Worm (Caenorhabditis elegans) whole organism, young adult: ENCODE measurements around the gene T16G1.5.

ENCODE experiments used
- B0019.2 ChIP-seq: fragments of 200-800 bp; sonication (Bioruptor generic); conservative IDR thresholded peaks from 2 replicates; pipeline ENCODE4 v1.3.6; 2022; ENCODE audit warnings: missing genetic modification reagents, missing genetic modification characterization, missing compliant biosample characterization
- B0035.1 ChIP-seq: sonication (generic microtip); optimal IDR thresholded peaks from 2 replicates; lab custom pipeline; 2016; ENCODE audit warnings: missing genetic modification characterization, mild to moderate bottlenecking, missing compliant biosample characterization, missing genotype, missing genetic modification reagents
- B0336.3 ChIP-seq: fragments of 200-800 bp; sonication (Bioruptor generic); IDR thresholded peaks from 2 replicates; pipeline ENCODE4 v1.3.6; 2022; ENCODE audit warnings: missing genetic modification characterization, missing compliant biosample characterization
- D2030.7 ChIP-seq: fragments of 200-800 bp; sonication (Bioruptor generic); IDR thresholded peaks from 2 replicates; pipeline ENCODE4 v1.3.6; 2022; ENCODE audit warnings: missing genetic modification reagents, missing genetic modification characterization, missing compliant biosample characterization
- F33H1.4 ChIP-seq: fragments of 200-800 bp; sonication (Bioruptor generic); IDR thresholded peaks from 2 replicates; pipeline ENCODE4 v1.3.6; 2022; ENCODE audit warnings: missing genetic modification reagents, missing genetic modification characterization, missing compliant biosample characterization
- F37B4.10 ChIP-seq: fragments of 200-800 bp; sonication (Bioruptor generic); IDR thresholded peaks from 2 replicates; pipeline ENCODE4 v1.3.6; 2022; ENCODE audit warnings: missing genetic modification characterization, missing compliant biosample characterization
- K11D2.4 ChIP-seq: fragments of 200-800 bp; sonication (Bioruptor generic); IDR thresholded peaks from 2 replicates; pipeline ENCODE4 v1.3.6; 2022; ENCODE audit warnings: missing genetic modification reagents, missing genetic modification characterization, missing compliant biosample characterization
- Y53G8AR.9 ChIP-seq: fragments of 200-800 bp; sonication (Bioruptor generic); conservative IDR thresholded peaks from 2 replicates; pipeline ENCODE4 v1.3.6; 2022; ENCODE audit warnings: missing genetic modification reagents, missing genetic modification characterization, missing compliant biosample characterization
- Y67H2A.10 ChIP-seq: fragments of 200-800 bp; sonication (Bioruptor generic); conservative IDR thresholded peaks from 2 replicates; pipeline ENCODE4 v1.3.6; 2022; ENCODE audit warnings: missing genetic modification reagents, missing genetic modification characterization, missing compliant biosample characterization
- Y95B8A.8 ChIP-seq: fragments of 200-800 bp; sonication (Bioruptor generic); IDR thresholded peaks from 2 replicates; pipeline ENCODE4 v1.3.6; 2022; ENCODE audit warnings: missing genetic modification reagents, missing genetic modification characterization, missing compliant biosample characterization
- ZK185.1 ChIP-seq: sonication (generic microtip); optimal IDR thresholded peaks from 2 replicates; lab custom pipeline; 2016; ENCODE audit warnings: mild to moderate bottlenecking, missing genetic modification characterization, missing compliant biosample characterization; ENCODE audit not compliant: poor library complexity, severe bottlenecking
- attf-3 ChIP-seq: fragments of 200-800 bp; sonication (Bioruptor generic); conservative IDR thresholded peaks from 2 replicates; pipeline ENCODE4 v1.3.6; 2022; ENCODE audit warnings: missing genetic modification reagents, missing genetic modification characterization, missing compliant biosample characterization
- attf-5 ChIP-seq: fragments of 200-800 bp; sonication (Bioruptor generic); optimal IDR thresholded peaks from 2 replicates; lab custom pipeline; 2018; ENCODE audit warnings: mild to moderate bottlenecking, missing genetic modification characterization, missing compliant biosample characterization
- attf-6 ChIP-seq: fragments of 200-800 bp; sonication (Bioruptor generic); IDR thresholded peaks from 2 replicates; pipeline ENCODE4 v1.3.6; 2022; ENCODE audit warnings: missing genetic modification reagents, missing genetic modification characterization, missing compliant biosample characterization
- ceh-100 ChIP-seq: fragments of 200-800 bp; sonication (Bioruptor generic); IDR thresholded peaks from 2 replicates; pipeline ENCODE4 v1.3.6; 2022; ENCODE audit warnings: missing genetic modification reagents, missing genetic modification characterization, missing compliant biosample characterization
- ceh-27 ChIP-seq: fragments of 200-800 bp; sonication (Bioruptor generic); optimal IDR thresholded peaks from 2 replicates; lab custom pipeline; 2018; ENCODE audit warnings: mild to moderate bottlenecking, missing genetic modification characterization, moderate library complexity, missing compliant biosample characterization
- dox-1 ChIP-seq: fragments of 200-800 bp; sonication (Bioruptor generic); IDR thresholded peaks from 2 replicates; pipeline ENCODE4 v1.3.6; 2022; ENCODE audit warnings: missing genetic modification reagents, missing genetic modification characterization, missing compliant biosample characterization
- egl-18 ChIP-seq: fragments of 200-800 bp; sonication (Bioruptor generic); IDR thresholded peaks from 2 replicates; pipeline ENCODE4 v1.3.6; 2022; ENCODE audit warnings: missing genetic modification reagents, missing genetic modification characterization, missing compliant biosample characterization
- egrh-3 ChIP-seq: fragments of 200-800 bp; sonication (Bioruptor generic); IDR thresholded peaks from 2 replicates; pipeline ENCODE4 v1.3.6; 2022; ENCODE audit warnings: missing genetic modification reagents, missing genetic modification characterization, missing compliant biosample characterization
- ekl-4 ChIP-seq: fragments of 200-800 bp; sonication (Bioruptor generic); IDR thresholded peaks from 2 replicates; pipeline ENCODE4 v1.3.6; 2022; ENCODE audit warnings: missing genetic modification reagents, missing genetic modification characterization, missing compliant biosample characterization
- hmg-1.2 ChIP-seq: fragments of 200-800 bp; sonication (Bioruptor generic); IDR thresholded peaks from 2 replicates; pipeline ENCODE4 v1.3.6; 2022; ENCODE audit warnings: missing genetic modification reagents, missing genetic modification characterization, missing compliant biosample characterization
- hrde-1 ChIP-seq: sonication (generic microtip); optimal IDR thresholded peaks from 2 replicates; lab custom pipeline; 2016; ENCODE audit warnings: missing genetic modification characterization, mild to moderate bottlenecking, missing compliant biosample characterization, moderate library complexity, missing genotype, missing genetic modification reagents, borderline replicate concordance
- let-526 ChIP-seq: fragments of 200-800 bp; sonication (Bioruptor generic); IDR thresholded peaks from 2 replicates; pipeline ENCODE4 v1.3.6; 2022; ENCODE audit warnings: missing genetic modification reagents, missing genetic modification characterization, missing compliant biosample characterization
- let-607 ChIP-seq, 2 experiments: fragments of 200-800 bp in 1 of 2; sonication (Bioruptor generic) in 1 of 2; sonication (generic microtip) in 1 of 2; optimal IDR thresholded peaks; 2 replicates each; lab custom pipeline; 2016 to 2018; ENCODE audit warnings: mild to moderate bottlenecking in 2 of 2, missing compliant biosample characterization in 2 of 2, missing genetic modification characterization in 2 of 2, moderate library complexity in 2 of 2, missing genotype in 1 of 2
- lin-40 ChIP-seq: sonication (generic microtip); optimal IDR thresholded peaks from 2 replicates; lab custom pipeline; 2016; ENCODE audit warnings: missing genetic modification characterization, mild to moderate bottlenecking, missing compliant biosample characterization, missing genotype, missing genetic modification reagents
- lin-54 ChIP-seq: fragments of 200-800 bp; sonication (Bioruptor generic); optimal IDR thresholded peaks from 2 replicates; lab custom pipeline; 2018; ENCODE audit warnings: mild to moderate bottlenecking, missing genetic modification characterization, missing compliant biosample characterization
- lir-1 ChIP-seq: fragments of 200-800 bp; sonication (Bioruptor generic); conservative IDR thresholded peaks from 2 replicates; pipeline ENCODE4 v1.3.6; 2022; ENCODE audit warnings: missing genetic modification reagents, missing genetic modification characterization, missing compliant biosample characterization
- lsl-1 ChIP-seq: fragments of 200-800 bp; sonication (Bioruptor generic); optimal IDR thresholded peaks from 2 replicates; lab custom pipeline; 2018; ENCODE audit warnings: mild to moderate bottlenecking, missing genetic modification characterization, moderate library complexity, missing compliant biosample characterization
- madf-3 ChIP-seq: fragments of 200-800 bp; sonication (Bioruptor generic); IDR thresholded peaks from 2 replicates; pipeline ENCODE4 v1.3.6; 2022; ENCODE audit warnings: missing genetic modification reagents, missing genetic modification characterization, missing compliant biosample characterization
- madf-6 ChIP-seq: fragments of 200-800 bp; sonication (Bioruptor generic); IDR thresholded peaks from 2 replicates; pipeline ENCODE4 v1.3.6; 2022; ENCODE audit warnings: missing genetic modification reagents, missing genetic modification characterization, missing compliant biosample characterization
- mcd-1 ChIP-seq: fragments of 200-800 bp; sonication (Bioruptor generic); IDR thresholded peaks from 2 replicates; pipeline ENCODE4 v1.3.6; 2022; ENCODE audit warnings: missing genetic modification reagents, missing genetic modification characterization, missing compliant biosample characterization
- nhr-80 ChIP-seq: sonication (generic microtip); optimal IDR thresholded peaks from 2 replicates; lab custom pipeline; 2016; ENCODE audit warnings: missing genetic modification characterization, missing compliant biosample characterization
- nhr-90 ChIP-seq: sonication (generic microtip); optimal IDR thresholded peaks from 2 replicates; lab custom pipeline; 2016; ENCODE audit warnings: missing genotype, mild to moderate bottlenecking, missing genetic modification characterization, missing compliant biosample characterization
- repo-1 ChIP-seq: sonication (generic microtip); optimal IDR thresholded peaks from 2 replicates; lab custom pipeline; 2017; ENCODE audit warnings: mild to moderate bottlenecking, missing genetic modification characterization, missing compliant biosample characterization
- snpc-3.4 ChIP-seq: sonication (generic microtip); optimal IDR thresholded peaks from 2 replicates; lab custom pipeline; 2017; ENCODE audit warnings: missing genetic modification characterization, mild to moderate bottlenecking, missing compliant biosample characterization, antibody characterized with exemption, moderate library complexity, missing genotype, missing genetic modification reagents
- somi-1 ChIP-seq: fragments of 200-800 bp; sonication (Bioruptor generic); optimal IDR thresholded peaks from 2 replicates; lab custom pipeline; 2018; ENCODE audit warnings: mild to moderate bottlenecking, missing genetic modification characterization, missing compliant biosample characterization
- tbp1 ChIP-seq: fragments of 200-800 bp; sonication (Bioruptor generic); optimal IDR thresholded peaks from 2 replicates; lab custom pipeline; 2018; ENCODE audit warnings: mild to moderate bottlenecking, missing genetic modification characterization, missing compliant biosample characterization
- tlf-1 ChIP-seq: fragments of 200-800 bp; sonication (Bioruptor generic); optimal IDR thresholded peaks from 2 replicates; lab custom pipeline; 2018; ENCODE audit warnings: mild to moderate bottlenecking, missing genetic modification characterization, missing compliant biosample characterization
- ztf-18 ChIP-seq: sonication (generic microtip); optimal IDR thresholded peaks from 2 replicates; lab custom pipeline; 2016; ENCODE audit warnings: missing genotype, mild to moderate bottlenecking, missing genetic modification characterization, missing compliant biosample characterization
- ztf-25 ChIP-seq: fragments of 200-800 bp; sonication (Bioruptor generic); IDR thresholded peaks from 2 replicates; pipeline ENCODE4 v1.3.6; 2022; ENCODE audit warnings: missing genetic modification reagents, missing genetic modification characterization, missing compliant biosample characterization
- ztf-26 ChIP-seq: sonication (generic microtip); optimal IDR thresholded peaks from 2 replicates; lab custom pipeline; 2017; ENCODE audit warnings: missing genetic modification characterization, missing compliant biosample characterization
- ztf-28 ChIP-seq: fragments of 200-800 bp; sonication (Bioruptor generic); IDR thresholded peaks from 2 replicates; pipeline ENCODE4 v1.3.6; 2022; ENCODE audit warnings: missing genetic modification reagents, missing genetic modification characterization, missing compliant biosample characterization
- ztf-6 ChIP-seq: fragments of 200-800 bp; sonication (Bioruptor generic); IDR thresholded peaks from 2 replicates; pipeline ENCODE4 v1.3.6; 2022; ENCODE audit warnings: missing genetic modification reagents, missing genetic modification characterization, missing compliant biosample characterization

Gene T16G1.5

DNA sequence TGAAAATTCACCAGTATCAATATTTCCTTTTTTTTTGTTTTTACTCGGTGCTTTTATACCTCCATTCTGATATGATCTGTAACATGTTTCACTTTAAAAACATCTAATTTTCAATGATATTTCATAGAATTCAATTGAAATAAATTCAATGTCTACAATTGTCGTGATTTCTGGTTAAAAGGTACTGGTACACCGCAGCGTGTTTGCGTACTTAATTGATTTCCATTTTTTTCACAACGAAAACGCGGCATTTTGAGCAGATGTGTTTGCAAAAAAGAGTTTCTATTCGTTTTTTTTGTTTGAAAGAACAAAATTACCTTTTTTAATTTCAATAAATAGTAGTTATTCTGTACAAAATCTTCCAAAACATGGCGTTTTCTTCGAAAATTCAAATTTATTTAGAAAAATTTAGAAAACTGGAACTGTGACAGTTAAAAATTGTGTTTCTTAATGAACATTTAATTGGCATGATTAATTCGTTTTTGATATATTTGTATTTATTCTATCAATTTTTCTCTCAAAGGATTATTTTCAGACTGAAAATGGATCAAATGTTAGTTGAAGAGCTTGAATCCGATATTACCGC, 31.3 kb upstream of the T16G1.5 start, which contains the start of gene pnn-1 (continued):
- TF ChIP-seq B0336.3 = no peak

DNA sequence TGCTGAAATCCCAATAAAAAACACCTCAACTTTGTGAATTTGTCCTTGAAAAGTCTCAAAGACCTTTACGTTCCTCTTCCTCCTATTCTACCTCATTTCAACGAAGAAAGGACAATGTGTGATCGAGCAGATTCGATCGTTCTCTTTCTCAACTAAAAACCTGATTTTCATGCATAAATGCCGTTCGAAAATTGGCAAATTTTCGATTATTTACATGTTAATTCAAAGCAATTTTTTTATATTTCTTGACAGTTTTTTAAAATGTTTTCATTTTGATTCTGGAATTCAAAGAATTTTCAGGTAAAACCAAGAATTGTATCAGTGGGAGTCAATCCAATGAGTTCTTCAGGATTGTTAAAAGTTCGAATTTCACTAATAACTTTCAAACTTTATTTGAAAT, 29.2 kb upstream of the T16G1.5 start, which contains the start of gene lin-46:
lin-46 (plus strand) TSS at position 301 of the 400 bp plus-strand sequence.
- no peak for TF ChIP-seq ztf-25 (GFP tag; lab: Robert Waterston, UW)
- TF ChIP-seq ZK185.1 = no peak
- no peak for TF ChIP-seq snpc-3.4
- no peak for TF ChIP-seq lin-40 (tag; lab: Kevin White, UChicago)
- no peak for TF ChIP-seq B0035.1 (tag; lab: Kevin White, UChicago)
- TF ChIP-seq ceh-100 (GFP tag; lab: Robert Waterston, UW) = no peak
- no peak for TF ChIP-seq attf-3 (GFP tag; lab: Robert Waterston, UW)
- TF ChIP-seq attf-6 (GFP tag; lab: Robert Waterston, UW) = no peak
- no peak for TF ChIP-seq let-526
- no peak for TF ChIP-seq hrde-1 (tag; lab: Kevin White, UChicago)
- TF ChIP-seq repo-1 (tag; lab: Kevin White, UChicago) = no peak

DNA sequence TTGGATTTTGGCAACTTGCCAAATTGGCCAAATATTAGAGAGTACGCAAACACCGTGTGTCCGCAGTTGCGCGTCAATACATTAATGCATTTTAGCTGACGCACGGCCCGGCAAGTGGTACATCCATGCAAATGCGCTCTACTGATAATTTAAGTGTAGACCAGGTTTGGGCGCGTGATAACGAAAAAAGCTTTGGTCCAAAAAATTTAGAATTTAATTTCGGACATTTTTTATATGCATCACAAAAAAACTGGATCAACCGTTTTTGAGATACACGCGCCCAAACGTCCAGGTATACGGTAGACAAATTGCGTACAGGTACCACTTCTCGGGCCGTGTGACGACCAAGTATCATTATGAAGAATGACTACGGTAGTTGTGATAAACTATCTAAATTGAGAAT, 28.6 kb upstream of the T16G1.5 start, which contains the start of gene R186.8:
R186.8 (minus strand) TSS at position 58 of the 403 bp plus-strand sequence.
- TF ChIP-seq egrh-3 (GFP tag; lab: Robert Waterston, UW) (peak; percentile 57; the same call in 1 of the 2 replicates), B0019.2 (peak; percentile 63; the same call in 1 of the 2 replicates), madf-6 (GFP tag; lab: Robert Waterston, UW) (peak; percentile 68), Y53G8AR.9 (GFP tag; lab: Robert Waterston, UW) (peak; percentile 70), mcd-1 (peak; percentile 98), ztf-28 (GFP tag; lab: Robert Waterston, UW) (0 out of 2 replicates have a peak, but pooled peaks have one; percentile 18), nhr-90 (peak; percentile 16), dox-1 (GFP tag; lab: Robert Waterston, UW) (peak; percentile 97), ztf-26 (tag; lab: Kevin White, UChicago) (peak; percentile 71), ztf-18 (peak; percentile 72), attf-6 (GFP tag; lab: Robert Waterston, UW) (peak; percentile 29; the same call in 1 of the 2 replicates), ztf-6 (GFP tag; lab: Robert Waterston, UW) (0 out of 2 replicates have a peak, but pooled peaks have one; percentile 7), Y67H2A.10 (GFP tag; lab: Robert Waterston, UW) (peak; percentile 68; the same call in 1 of the 2 replicates), attf-5 (GFP tag; lab: Kevin White, UChicago) (peak; percentile 92), F33H1.4 (peak; percentile 70), ceh-27 (GFP tag; lab: Kevin White, UChicago) (peak; percentile 40), lin-54 (GFP tag; lab: Kevin White, UChicago) (peak; percentile 66), tbp1 (GFP tag; lab: Kevin White, UChicago) (peak; percentile 60), D2030.7 (peak; percentile 79), F37B4.10 (GFP tag; lab: Robert Waterston, UW) (0 out of 2 replicates have a peak, but pooled peaks have one; percentile 70), tlf-1 (GFP tag; lab: Kevin White, UChicago) (peak; percentile 57), B0336.3 (peak; percentile 76; the same call in 1 of the 2 replicates), somi-1 (peak; percentile 63), egl-18 (0 out of 2 replicates have a peak, but pooled peaks have one; percentile 56), K11D2.4 (GFP tag; lab: Robert Waterston, UW) (peak; percentile 91), nhr-80 (tag; lab: Kevin White, UChicago) (peak; percentile 68), madf-3 (GFP tag; lab: Robert Waterston, UW) (peak; percentile 78; the same call in 1 of the 2 replicates), Y95B8A.8 (GFP tag; lab: Robert Waterston, UW) (peak; percentile 66; the same call in 1 of the 2 replicates), let-607 (tag; optimal IDR thresholded peaks at IDR 0.05; lab: Kevin White, UChicago) (peak; percentile 91 to 94), lsl-1 (GFP tag; lab: Kevin White, UChicago) (peak; percentile 76), lir-1 (GFP tag; lab: Robert Waterston, UW) (0 out of 2 replicates have a peak, but pooled peaks have one; percentile 32), hmg-1.2 (GFP tag; lab: Robert Waterston, UW) (peak; percentile 92), ekl-4 (GFP tag; lab: Robert Waterston, UW) (peak; percentile 78)
